Worm (Caenorhabditis elegans): ENCODE measurements around the gene F32D8.12.

The F32D8.12 gene

ce11 chrV:10856901-10857637 lies 33.8 kb downstream of the F32D8.12 start:
- TF ChIP-seq snpc-1.2 (GFP tag; IDR thresholded peaks at IDR 0.05) (no peak), pha-4 (GFP tag; IDR thresholded peaks at IDR 0.05) (peak; percentile 58; the same call in 1 of the 2 replicates), pha-4 (tag; optimal IDR thresholded peaks at IDR 0.05) (no peak), daf-16 (GFP tag; optimal IDR thresholded peaks at IDR 0.05) (peak in 1 of 2 experiments; percentile 2), daf-16 (tag; optimal IDR thresholded peaks at IDR 0.05) (peak; percentile 24), hlh-30 (tag; optimal IDR thresholded peaks at IDR 0.05; ENCODE audit: insufficient read depth) (peak; percentile 15), madf-9 (GFP tag; conservative IDR thresholded peaks at IDR 0.05) (no peak), gei-8 (GFP tag; optimal IDR thresholded peaks at IDR 0.05) (peak; percentile 6), nhr-237 (tag; optimal IDR thresholded peaks at IDR 0.05) (no peak), daf-8 (GFP tag; IDR thresholded peaks at IDR 0.05) (no peak), hif-1 (tag; optimal IDR thresholded peaks at IDR 0.05) (no peak), rbr-2 (tag; optimal IDR thresholded peaks at IDR 0.05) (no peak), dmd-9 (GFP tag; IDR thresholded peaks at IDR 0.05) (no peak), ceh-28 (tag; optimal IDR thresholded peaks at IDR 0.05) (no peak), nhr-28 (tag; optimal IDR thresholded peaks at IDR 0.05) (peak; percentile 56), dve-1 (tag; optimal IDR thresholded peaks at IDR 0.05; ENCODE audit: insufficient read depth) (no peak), nhr-11 (tag; optimal IDR thresholded peaks at IDR 0.05) (peak; percentile 72), nhr-41 (GFP tag; IDR thresholded peaks at IDR 0.05) (no peak), hmg-1.1 (GFP tag; IDR thresholded peaks at IDR 0.05) (peak; percentile 41; the same call in 1 of the 2 replicates), nhr-42 (GFP tag; IDR thresholded peaks at IDR 0.05) (0 out of 2 replicates have a peak, but pooled peaks have one; percentile 50), madf-5 (GFP tag; IDR thresholded peaks at IDR 0.05) (no peak), dmd-6 (GFP tag; IDR thresholded peaks at IDR 0.05) (peak; percentile 70), ceh-32 (tag; optimal IDR thresholded peaks at IDR 0.05; ENCODE audit: poor library complexity) (no peak), zip-2 (tag; optimal IDR thresholded peaks at IDR 0.05) (no peak), mep-1 (tag; optimal IDR thresholded peaks at IDR 0.05) (peak; percentile 17), hlh-11 (tag; optimal IDR thresholded peaks at IDR 0.05) (peak; percentile 51), tra-1 (GFP tag; IDR thresholded peaks at IDR 0.05) (peak; percentile 21; the same call in 1 of the 2 replicates), unc-62 (GFP tag; optimal IDR thresholded peaks at IDR 0.05 in 1 of 2) (peak in 1 of 2 experiments; percentile 64), unc-62 (tag; optimal IDR thresholded peaks at IDR 0.05) (no peak), Y75B8A.6 (GFP tag; IDR thresholded peaks at IDR 0.05) (no peak), lsy-2 (tag; optimal IDR thresholded peaks at IDR 0.05) (peak in 1 of 2 experiments; percentile 9), set-16 (GFP tag; IDR thresholded peaks at IDR 0.05) (0 out of 2 replicates have a peak, but pooled peaks have one; percentile 5), zfp-3 (GFP tag; conservative IDR thresholded peaks at IDR 0.05) (no peak), jun-1 (tag; optimal IDR thresholded peaks at IDR 0.05) (no peak), pqm-1 (tag; optimal IDR thresholded peaks at IDR 0.05) (no peak), aha-1 (tag) (peak; percentile 87)

ce11 chrV:10855363-10855762 lies 35.5 kb downstream of the F32D8.12 start:
- peak; percentile 89 for TF ChIP-seq hlh-11 (tag; optimal IDR thresholded peaks at IDR 0.05)
- TF ChIP-seq lin-1 (GFP tag; IDR thresholded peaks at IDR 0.05): peak; percentile 77
- TF ChIP-seq set-16 (GFP tag; IDR thresholded peaks at IDR 0.05): no peak
- no peak for TF ChIP-seq spr-1 (tag; optimal IDR thresholded peaks at IDR 0.05)
- peak in 1 of 2 experiments; percentile 44 for TF ChIP-seq daf-16 (GFP tag; optimal IDR thresholded peaks at IDR 0.05)
- TF ChIP-seq daf-16 (tag; optimal IDR thresholded peaks at IDR 0.05): peak; percentile 93
- TF ChIP-seq unc-39 (tag; optimal IDR thresholded peaks at IDR 0.05): no peak
- TF ChIP-seq fkh-10 (GFP tag; optimal IDR thresholded peaks at IDR 0.05): no peak
- TF ChIP-seq daf-8 (GFP tag; IDR thresholded peaks at IDR 0.05): no peak
- no peak for TF ChIP-seq lin-15B (tag; optimal IDR thresholded peaks at IDR 0.05)
- TF ChIP-seq mdt-29 (GFP tag; IDR thresholded peaks at IDR 0.05): no peak
- TF ChIP-seq nhr-41 (GFP tag; IDR thresholded peaks at IDR 0.05): 0 out of 2 replicates have a peak, but pooled peaks have one; percentile 30
- peak; percentile 80 for TF ChIP-seq dve-1 (tag; optimal IDR thresholded peaks at IDR 0.05; ENCODE audit: insufficient read depth)
- no peak for TF ChIP-seq skn-1 (tag; optimal IDR thresholded peaks at IDR 0.05)
- TF ChIP-seq mep-1 (tag; optimal IDR thresholded peaks at IDR 0.05): peak; percentile 16
- TF ChIP-seq tag-97 (GFP tag; IDR thresholded peaks at IDR 0.05): no peak
- no peak for TF ChIP-seq nhr-42 (GFP tag; IDR thresholded peaks at IDR 0.05)
- peak; percentile 66 for TF ChIP-seq tra-1 (GFP tag; IDR thresholded peaks at IDR 0.05)
- no peak for TF ChIP-seq zip-11 (GFP tag; IDR thresholded peaks at IDR 0.05)
- TF ChIP-seq ama-1 (optimal IDR thresholded peaks at IDR 0.05): no peak
- TF ChIP-seq ztf-7 (tag; optimal IDR thresholded peaks at IDR 0.05): no peak
- TF ChIP-seq saeg-2 (GFP tag; IDR thresholded peaks at IDR 0.05): 0 out of 2 replicates have a peak, but pooled peaks have one; percentile 61
- TF ChIP-seq fos-1 (tag; optimal IDR thresholded peaks at IDR 0.05): no peak
- TF ChIP-seq nhr-77 (tag; optimal IDR thresholded peaks at IDR 0.05): peak; percentile 59
